Fruit fly (Drosophila melanogaster) Kc167 (cell line): ENCODE data around the gene RunxB.
"Not testable (repeated sequence)": the region's sequence is repeated elsewhere in the genome, so short reads cannot be mapped to it uniquely, and the experiment has no call there.

ENCODE experiments used
- Myc ChIP-seq: fragments of >200 bp; optimal IDR thresholded peaks from 2 replicates; lab custom pipeline; 2017; ENCODE audit warnings: missing external identifiers
- Sin3A ChIP-seq: fragments of >200 bp; optimal IDR thresholded peaks from 2 replicates; lab custom pipeline; 2018; ENCODE audit warnings: missing external identifiers
- h ChIP-seq: fragments of >200 bp; optimal IDR thresholded peaks from 3 replicates; lab custom pipeline; 2018; ENCODE audit warnings: missing external identifiers
- insv ChIP-seq: fragments of >200 bp; optimal IDR thresholded peaks from 3 replicates; lab custom pipeline; 2018; ENCODE audit warnings: missing external identifiers
- psq ChIP-seq: fragments of >200 bp; optimal IDR thresholded peaks from 2 replicates; lab custom pipeline; 2017; ENCODE audit warnings: missing external identifiers
- ttk ChIP-seq: sonication (Bioruptor generic); optimal IDR thresholded peaks from 2 replicates; lab custom pipeline; 2017; ENCODE audit warnings: missing external identifiers

The RunxB gene

DNA sequence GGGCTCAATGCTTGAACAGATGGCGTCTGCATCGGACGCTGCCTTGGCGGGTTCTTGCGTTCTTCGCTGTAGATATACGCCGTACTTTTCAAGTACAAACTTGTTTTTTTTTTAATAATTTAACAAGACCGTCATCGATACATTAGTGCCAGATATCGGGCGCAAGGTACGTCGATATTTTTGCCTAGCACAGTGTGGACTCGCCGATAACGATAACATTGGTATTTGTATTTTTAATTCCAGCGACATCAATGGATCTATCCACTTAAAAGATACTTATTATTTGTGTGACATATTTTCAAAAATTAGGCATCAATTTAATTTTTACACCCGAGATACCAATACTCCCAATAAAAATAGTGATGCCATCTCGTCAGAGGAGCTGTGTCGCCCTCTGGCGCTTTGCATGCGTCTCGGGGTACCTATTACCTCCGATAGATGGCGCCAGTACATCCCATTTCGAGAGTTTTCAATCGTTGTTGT, 13.5 kb upstream of the RunxB start, which contains the start of gene Tak1:
TSS of gene Tak1 (minus strand) at position 175 of the 483 bp plus-strand sequence.
- TF ChIP-seq psq (lab: Kevin White, UChicago), result no peak
- TF ChIP-seq Myc, result no peak
- TF ChIP-seq ttk (lab: Kevin White, UChicago), result no peak
- no peak for TF ChIP-seq Sin3A
- TF ChIP-seq insv (lab: Kevin White, UChicago), result no peak
- TF ChIP-seq h (lab: Kevin White, UChicago), result no peak

dm6 chrX:20527331-20527730, 11.0 kb upstream of the RunxB start, which contains the start of gene CG42579:
Gene CG42579, plus strand, starts transcription at chrX:20527631.
- TF ChIP-seq Myc; ttk (lab: Kevin White, UChicago); Sin3A: not testable (repeated sequence)

- TF ChIP-seq h (lab: Kevin White, UChicago) (no peak), psq (lab: Kevin White, UChicago) (no peak)
Observed at dm6 chrX:20536112-20536511, 2.2 kb upstream of the RunxB start.

DNA sequence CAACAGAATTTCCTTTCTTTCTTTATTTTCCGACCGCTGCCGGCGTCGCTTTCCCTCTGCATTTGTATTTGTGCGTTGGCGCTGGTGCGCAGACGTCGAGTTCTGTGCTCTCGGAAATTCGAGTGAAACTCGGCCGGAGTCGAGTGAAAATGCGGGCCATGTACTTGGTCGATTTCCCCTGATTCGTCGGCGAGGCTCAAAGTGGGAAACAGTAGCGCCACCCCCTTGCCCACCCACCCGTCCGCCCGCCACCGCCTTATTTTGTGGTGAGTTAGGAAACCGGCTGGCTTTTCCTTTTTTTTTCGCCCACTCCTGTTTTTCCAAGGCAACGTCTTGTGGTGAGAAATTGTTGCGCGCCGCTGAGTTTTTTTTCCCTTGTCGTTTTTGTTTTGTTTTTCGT, 21.3 kb downstream of the RunxB start:
- TF ChIP-seq insv (lab: Kevin White, UChicago) (no peak), h (lab: Kevin White, UChicago) (no peak), psq (lab: Kevin White, UChicago) (no peak), ttk (lab: Kevin White, UChicago) (no peak), Sin3A (no peak), Myc (no peak)

- not testable (repeated sequence) for TF ChIP-seq Myc; h (lab: Kevin White, UChicago); insv (lab: Kevin White, UChicago)
Observed at dm6 chrX:20573982-20574381, 35.7 kb downstream of the RunxB start, which contains the start of gene CG42580. Gene CG42580, plus strand, starts transcription at chrX:20574282.

dm6 chrX:20582821-20583607, 44.7 kb downstream of the RunxB start:
- TF ChIP-seq insv (lab: Kevin White, UChicago) (no peak), h (lab: Kevin White, UChicago) (no peak), ttk (lab: Kevin White, UChicago) (no peak), psq (lab: Kevin White, UChicago) (no peak), Sin3A (no peak), Myc (no peak)

DNA sequence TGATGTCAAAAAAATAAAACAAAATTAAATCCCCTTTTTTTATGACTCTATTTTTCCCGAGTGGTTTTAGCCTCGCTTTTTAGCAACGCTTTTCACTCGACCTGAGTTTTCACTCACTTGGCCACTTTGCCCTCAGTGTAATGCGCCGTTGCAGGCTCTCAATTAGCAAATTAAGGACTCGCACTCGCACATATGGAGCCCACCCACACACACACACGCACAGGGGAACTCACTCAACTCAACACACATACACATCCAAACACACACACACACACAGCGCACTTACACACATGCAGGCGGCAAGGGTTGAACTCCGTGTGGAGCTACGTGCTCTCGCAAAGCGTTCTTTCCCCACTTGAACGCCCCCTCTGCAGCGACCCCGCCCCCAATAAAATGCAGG, 74.7 kb downstream of the RunxB start:
- TF ChIP-seq insv (lab: Kevin White, UChicago) (no peak), Myc (no peak), ttk (lab: Kevin White, UChicago) (no peak), h (lab: Kevin White, UChicago) (no peak), psq (lab: Kevin White, UChicago) (no peak), Sin3A (no peak)
